Worm (Caenorhabditis elegans) whole organism, early embryonic: ENCODE results near the gene mfsd-13.2.

Experiments
- B0310.2 ChIP-seq: sonication (generic microtip); optimal IDR thresholded peaks from 2 replicates; lab custom pipeline; 2016; ENCODE audit warnings: mild to moderate bottlenecking, missing genetic modification characterization, missing compliant biosample characterization
- F13C5.2 ChIP-seq: sonication (generic microtip); optimal IDR thresholded peaks from 2 replicates; lab custom pipeline; 2017; ENCODE audit warnings: mild to moderate bottlenecking, missing genetic modification characterization, inconsistent platforms, missing compliant biosample characterization
- aly-1 ChIP-seq: sonication (generic microtip); optimal IDR thresholded peaks from 2 replicates; lab custom pipeline; 2016; ENCODE audit warnings: missing genetic modification characterization, missing compliant biosample characterization
- ama-1 ChIP-seq: fragments of 150-350 bp; optimal IDR thresholded peaks from 2 replicates; lab custom pipeline; 2014
- ceh-13 ChIP-seq: fragments of 200-800 bp; sonication (Bioruptor generic); optimal IDR thresholded peaks from 2 replicates; lab custom pipeline; 2018; ENCODE audit warnings: mild to moderate bottlenecking, missing genetic modification characterization, missing compliant biosample characterization
- ceh-36 ChIP-seq: sonication (generic microtip); optimal IDR thresholded peaks from 2 replicates; lab custom pipeline; 2016; ENCODE audit warnings: missing genetic modification characterization, inconsistent platforms, missing compliant biosample characterization
- hmbx-1 ChIP-seq: sonication (generic microtip); optimal IDR thresholded peaks from 2 replicates; lab custom pipeline; 2016; ENCODE audit warnings: mild to moderate bottlenecking, missing genetic modification characterization, missing compliant biosample characterization
- hmg-4 ChIP-seq: fragments of 200-800 bp; sonication (Bioruptor generic); optimal IDR thresholded peaks from 2 replicates; lab custom pipeline; 2018; ENCODE audit warnings: mild to moderate bottlenecking, missing genetic modification characterization, missing compliant biosample characterization
- scrt-1 ChIP-seq: fragments of 200-800 bp; sonication (Bioruptor generic); IDR thresholded peaks from 2 replicates; pipeline ENCODE4 v1.3.6; 2022; ENCODE audit warnings: missing genetic modification characterization, missing compliant biosample characterization
- sea-1 ChIP-seq: fragments of 200-800 bp; sonication (Bioruptor generic); conservative IDR thresholded peaks from 2 replicates; pipeline ENCODE4 v1.3.6; 2022; ENCODE audit warnings: missing genetic modification characterization, missing compliant biosample characterization
- tbx-11 ChIP-seq: fragments of 200-800 bp; sonication (Bioruptor generic); IDR thresholded peaks from 2 replicates; pipeline ENCODE4 v1.3.6; 2022; ENCODE audit warnings: missing genetic modification characterization, missing compliant biosample characterization

DNA sequence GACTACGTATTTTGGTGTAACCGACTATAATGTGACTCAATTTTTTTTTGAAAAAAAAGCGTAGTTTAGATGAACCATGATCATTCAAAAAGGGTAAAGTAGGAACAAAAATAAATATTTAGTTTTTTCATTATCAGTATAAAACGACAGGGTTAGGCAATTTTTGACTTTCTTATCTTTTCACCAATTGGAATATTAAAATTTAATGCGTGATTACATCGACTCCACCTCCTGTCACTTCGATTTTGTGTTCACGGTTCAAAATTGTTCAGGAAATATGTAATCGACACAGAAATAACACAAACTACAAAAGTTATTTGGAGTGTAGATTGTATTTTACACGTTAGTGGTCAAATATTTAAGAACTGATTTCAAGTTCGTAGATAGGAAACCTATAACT lies 1.1 kb upstream of the mfsd-13.2 start:
- no peak for TF ChIP-seq ama-1 (lab: Kevin White, UChicago)
- no peak for TF ChIP-seq scrt-1 (GFP tag; lab: Robert Waterston, UW)
- TF ChIP-seq ceh-13, result no peak
- TF ChIP-seq hmbx-1, result no peak
- no peak for TF ChIP-seq sea-1 (GFP tag; lab: Robert Waterston, UW)
- TF ChIP-seq aly-1 (tag; lab: Kevin White, UChicago), result no peak
- no peak for TF ChIP-seq hmg-4 (GFP tag; lab: Kevin White, UChicago)
- TF ChIP-seq tbx-11 (GFP tag; lab: Robert Waterston, UW), result no peak
- no peak for TF ChIP-seq F13C5.2
- no peak for TF ChIP-seq B0310.2 (tag; lab: Kevin White, UChicago)
- TF ChIP-seq ceh-36 (tag; lab: Kevin White, UChicago), result no peak
